Fruit fly (Drosophila melanogaster) whole organism, embryonic: ENCODE data around the gene Lsp1alpha.
A peak's percentile ranks its signal among the peaks of the same experiment; 100 is the strongest.

Source experiments
- Awh ChIP-seq: fragments of 200-800 bp; sonication (Bioruptor generic); IDR thresholded peaks from 2 replicates; pipeline ENCODE4, ENCODE4 v1.3.6; 2022; ENCODE audit warnings: missing biosample characterization, missing genetic modification characterization
- Bdp1 ChIP-seq: fragments of 200-800 bp; sonication (Bioruptor generic); optimal IDR thresholded peaks from 3 replicates; lab custom pipeline; 2016; ENCODE audit warnings: missing biosample characterization, missing genetic modification characterization
- Bgb ChIP-seq: fragments of 200-800 bp; sonication (Bioruptor generic); IDR thresholded peaks from 2 replicates; pipeline ENCODE4 v1.3.6; 2022; ENCODE audit warnings: missing biosample characterization, missing genetic modification characterization; ENCODE audit not compliant: partially characterized antibody
- CG12769 ChIP-seq: fragments of 200-800 bp; sonication (Bioruptor generic); optimal IDR thresholded peaks from 2 replicates; lab custom pipeline; 2019; ENCODE audit warnings: missing biosample characterization, mild to moderate bottlenecking, missing genetic modification characterization, moderate library complexity
- CG13624 ChIP-seq: fragments of 200-800 bp; sonication (Bioruptor generic); optimal IDR thresholded peaks from 2 replicates; lab custom pipeline; 2016; ENCODE audit warnings: missing biosample characterization, missing genetic modification characterization
- CG15479 ChIP-seq: fragments of 200-800 bp; sonication (Bioruptor generic); optimal IDR thresholded peaks from 3 replicates; lab custom pipeline; 2019; ENCODE audit warnings: missing biosample characterization, mild to moderate bottlenecking, missing genetic modification characterization, moderate library complexity
- CG17385 ChIP-seq: fragments of 200-800 bp; sonication (Bioruptor generic); optimal IDR thresholded peaks from 3 replicates; lab custom pipeline; 2018; ENCODE audit warnings: missing biosample characterization, mild to moderate bottlenecking, missing genetic modification characterization
- CG17829 ChIP-seq: fragments of 200-800 bp; optimal IDR thresholded peaks from 2 replicates; lab custom pipeline; 2019; ENCODE audit warnings: missing biosample characterization, mild to moderate bottlenecking, missing genetic modification characterization, moderate library complexity
- CG17912 ChIP-seq: fragments of 200-800 bp; sonication (Bioruptor generic); optimal IDR thresholded peaks from 2 replicates; lab custom pipeline; 2018; ENCODE audit warnings: missing biosample characterization, mild to moderate bottlenecking, missing genetic modification characterization
- CG18764 ChIP-seq: fragments of 200-800 bp; sonication (Bioruptor generic); optimal IDR thresholded peaks from 3 replicates; lab custom pipeline; 2016; ENCODE audit warnings: missing biosample characterization, missing genetic modification characterization
- CG2199 ChIP-seq: fragments of 200-800 bp; sonication (Bioruptor generic); IDR thresholded peaks from 3 replicates; pipeline ENCODE4 v1.3.6; 2022; ENCODE audit warnings: missing biosample characterization, missing genetic modification characterization
- CG31365 ChIP-seq: fragments of 200-800 bp; sonication (Bioruptor generic); optimal IDR thresholded peaks from 2 replicates; lab custom pipeline; 2018; ENCODE audit warnings: missing biosample characterization, mild to moderate bottlenecking, missing genetic modification characterization
- CG34224 ChIP-seq: fragments of 200-800 bp; sonication (Bioruptor generic); IDR thresholded peaks from 3 replicates; pipeline ENCODE4 v1.3.6; 2022; ENCODE audit warnings: missing biosample characterization, missing genetic modification characterization; ENCODE audit not compliant: partially characterized antibody
- CG34422 ChIP-seq: fragments of 200-800 bp; sonication (Bioruptor generic); IDR thresholded peaks from 3 replicates; pipeline ENCODE4 v1.3.6; 2022; ENCODE audit warnings: missing biosample characterization, missing genetic modification characterization
- CG3838 ChIP-seq: fragments of 200-800 bp; sonication (Bioruptor generic); optimal IDR thresholded peaks from 3 replicates; lab custom pipeline; 2016; ENCODE audit warnings: missing biosample characterization, missing genetic modification characterization
- CG4360 ChIP-seq: fragments of 200-800 bp; sonication (Bioruptor generic); IDR thresholded peaks from 2 replicates; pipeline ENCODE4 v1.3.6; 2022; ENCODE audit warnings: missing biosample characterization, missing genetic modification characterization
- CG6689 ChIP-seq: fragments of 200-800 bp; sonication (Bioruptor generic); IDR thresholded peaks from 2 replicates; pipeline ENCODE4 v1.3.6; 2022; ENCODE audit warnings: missing biosample characterization, missing genetic modification characterization
- CG7745 ChIP-seq: fragments of 200-800 bp; sonication (Bioruptor generic); optimal IDR thresholded peaks from 2 replicates; lab custom pipeline; 2018; ENCODE audit warnings: missing biosample characterization, mild to moderate bottlenecking, missing genetic modification characterization, moderate library complexity
- Doc3 ChIP-seq: fragments of 200-800 bp; sonication (Bioruptor generic); IDR thresholded peaks from 3 replicates; pipeline ENCODE4 v1.3.6; 2022; ENCODE audit warnings: missing biosample characterization, missing genetic modification characterization; ENCODE audit not compliant: partially characterized antibody
- Drgx ChIP-seq: fragments of 200-800 bp; sonication (Bioruptor generic); IDR thresholded peaks from 2 replicates; pipeline ENCODE4 v1.3.6; 2022; ENCODE audit warnings: missing biosample characterization, missing genetic modification characterization
- Hmr ChIP-seq: fragments of 200-800 bp; sonication (Bioruptor generic); optimal IDR thresholded peaks from 3 replicates; lab custom pipeline; 2017; ENCODE audit warnings: mild to moderate bottlenecking, missing biosample characterization, missing genetic modification reagents, missing genetic modification characterization
- Lim3 ChIP-seq: fragments of 200-800 bp; sonication (Bioruptor generic); IDR thresholded peaks from 2 replicates; pipeline ENCODE4 v1.3.6; 2022; ENCODE audit warnings: missing biosample characterization, missing genetic modification characterization
- Mes4 ChIP-seq: fragments of 200-800 bp; sonication (Bioruptor generic); optimal IDR thresholded peaks from 2 replicates; lab custom pipeline; 2016; ENCODE audit warnings: missing biosample characterization, missing genetic modification characterization
- NfI ChIP-seq: fragments of 200-800 bp; sonication (Bioruptor generic); optimal IDR thresholded peaks from 3 replicates; lab custom pipeline; 2018; ENCODE audit warnings: missing biosample characterization, mild to moderate bottlenecking, missing genetic modification characterization, moderate library complexity
- Oli ChIP-seq: fragments of 200-800 bp; sonication (Bioruptor generic); optimal IDR thresholded peaks from 2 replicates; lab custom pipeline; 2018; ENCODE audit warnings: missing biosample characterization, mild to moderate bottlenecking, missing genetic modification characterization, moderate library complexity
- PHDP ChIP-seq: fragments of 200-800 bp; sonication (Bioruptor generic); optimal IDR thresholded peaks from 3 replicates; lab custom pipeline; 2018; ENCODE audit warnings: missing biosample characterization, mild to moderate bottlenecking, missing genetic modification characterization, moderate library complexity
- Side ChIP-seq: fragments of 200-800 bp; sonication (Bioruptor generic); optimal IDR thresholded peaks from 2 replicates; lab custom pipeline; 2016; ENCODE audit warnings: missing biosample characterization, missing genetic modification characterization
- Ssrp ChIP-seq: fragments of 200-800 bp; sonication (Bioruptor generic); optimal IDR thresholded peaks from 2 replicates; lab custom pipeline; 2018; ENCODE audit warnings: missing biosample characterization, mild to moderate bottlenecking, missing genetic modification characterization, moderate library complexity
- Stat92E ChIP-seq, 3 experiments: fragments of >200 bp in 2 of 3; fragments of 200-800 bp in 1 of 3; sonication (Bioruptor generic) in 1 of 3; optimal IDR thresholded peaks; 2 replicates each; lab custom pipeline; 2017 to 2019; ENCODE audit warnings: missing biosample characterization in 3 of 3, missing genetic modification characterization in 3 of 3, mild to moderate bottlenecking in 1 of 3, moderate library complexity in 1 of 3
- TFAM ChIP-seq: fragments of 200-800 bp; sonication (Bioruptor generic); optimal IDR thresholded peaks from 2 replicates; lab custom pipeline; 2017; ENCODE audit warnings: missing biosample characterization, missing genetic modification characterization, inconsistent platforms
- Trl ChIP-seq, 3 experiments: fragments of >200 bp in 2 of 3; fragments of 200-800 bp in 1 of 3; sonication (Bioruptor generic) in 1 of 3; optimal IDR thresholded peaks; 2 replicates in 1 of 3; 3 replicates in 2 of 3; lab custom pipeline; 2016 to 2017; ENCODE audit warnings: missing biosample characterization in 1 of 3, missing genetic modification characterization in 1 of 3
- abd-A ChIP-seq: fragments of 200-800 bp; sonication (Bioruptor generic); optimal IDR thresholded peaks from 3 replicates; lab custom pipeline; 2019; ENCODE audit warnings: missing biosample characterization, mild to moderate bottlenecking, missing genetic modification characterization, moderate library complexity
- ap ChIP-seq: fragments of 200-800 bp; sonication (Bioruptor generic); IDR thresholded peaks from 2 replicates; pipeline ENCODE4 v1.3.6; 2022; ENCODE audit warnings: missing biosample characterization, missing genetic modification characterization
- ash1 ChIP-seq: fragments of 200-800 bp; sonication (Bioruptor generic); optimal IDR thresholded peaks from 2 replicates; lab custom pipeline; 2018; ENCODE audit warnings: missing biosample characterization, mild to moderate bottlenecking, missing genetic modification characterization
- cato ChIP-seq: fragments of 200-800 bp; sonication (Bioruptor generic); optimal IDR thresholded peaks from 2 replicates; lab custom pipeline; 2016; ENCODE audit warnings: missing biosample characterization, missing genetic modification characterization, borderline replicate concordance
- ci ChIP-seq: fragments of 200-800 bp; sonication (Bioruptor generic); IDR thresholded peaks from 3 replicates; pipeline ENCODE4 v1.3.6; 2022; ENCODE audit warnings: missing biosample characterization, missing genetic modification characterization
- emc ChIP-seq: fragments of 200-800 bp; sonication (Bioruptor generic); optimal IDR thresholded peaks from 2 replicates; lab custom pipeline; 2016; ENCODE audit warnings: missing biosample characterization, missing genetic modification characterization
- ewg ChIP-seq: fragments of 200-800 bp; sonication (Bioruptor generic); optimal IDR thresholded peaks from 3 replicates; lab custom pipeline; 2017; ENCODE audit warnings: mild to moderate bottlenecking, missing biosample characterization, missing genetic modification reagents, missing genetic modification characterization
- gce ChIP-seq: fragments of 200-800 bp; sonication (Bioruptor generic); IDR thresholded peaks from 3 replicates; pipeline ENCODE4 v1.3.6; 2022; ENCODE audit warnings: missing biosample characterization, missing genetic modification characterization
- hbn ChIP-seq: fragments of 200-800 bp; sonication (Bioruptor generic); IDR thresholded peaks from 2 replicates; pipeline ENCODE4 v1.3.6; 2022; ENCODE audit warnings: missing biosample characterization, missing genetic modification characterization; ENCODE audit not compliant: partially characterized antibody
- maf-S ChIP-seq: fragments of 200-800 bp; sonication (Bioruptor generic); optimal IDR thresholded peaks from 2 replicates; lab custom pipeline; 2016; ENCODE audit warnings: missing biosample characterization, missing genetic modification characterization
- pan ChIP-seq, 4 experiments: fragments of >200 bp in 3 of 4; fragments of 200-800 bp in 1 of 4; sonication (Bioruptor generic) in 1 of 4; optimal IDR thresholded peaks in 3 of 4; IDR thresholded peaks in 1 of 4; 2 replicates each; pipeline versions ENCODE4 v1.3.6 to Lab custom; 2017 to 2022; ENCODE audit warnings: missing biosample characterization in 2 of 4, missing genetic modification characterization in 2 of 4, mixed read lengths in 1 of 4
- peb ChIP-seq: fragments of 200-800 bp; sonication (Bioruptor generic); IDR thresholded peaks from 2 replicates; pipeline ENCODE4 v1.3.6; 2022; ENCODE audit warnings: missing biosample characterization, missing genetic modification characterization
- phol ChIP-seq: fragments of 200-800 bp; sonication (Bioruptor generic); optimal IDR thresholded peaks from 3 replicates; lab custom pipeline; 2018; ENCODE audit warnings: missing biosample characterization, mild to moderate bottlenecking, missing genetic modification characterization, moderate library complexity
- sens ChIP-seq: fragments of 200-800 bp; sonication (Bioruptor generic); peaks from one replicate; lab custom pipeline; 2016; ENCODE audit warnings: missing biosample characterization, missing genetic modification characterization
- sisA ChIP-seq: fragments of 200-800 bp; sonication (Bioruptor generic); IDR thresholded peaks from 2 replicates; pipeline ENCODE4 v1.3.6; 2022; ENCODE audit warnings: missing biosample characterization, missing genetic modification characterization
- slou ChIP-seq: fragments of 200-800 bp; sonication (Bioruptor generic); optimal IDR thresholded peaks from 3 replicates; lab custom pipeline; 2016; ENCODE audit warnings: missing biosample characterization, missing genetic modification characterization
- stwl ChIP-seq: fragments of 200-800 bp; sonication (Bioruptor generic); optimal IDR thresholded peaks from 3 replicates; lab custom pipeline; 2018; ENCODE audit warnings: missing biosample characterization, mild to moderate bottlenecking, missing genetic modification characterization, moderate library complexity
- tgo ChIP-seq: fragments of 200-800 bp; sonication (Bioruptor generic); IDR thresholded peaks from 3 replicates; pipeline ENCODE4 v1.3.6; 2022; ENCODE audit warnings: missing biosample characterization, missing genetic modification characterization
- trem ChIP-seq: fragments of 200-800 bp; optimal IDR thresholded peaks from 3 replicates; lab custom pipeline; 2019; ENCODE audit warnings: missing biosample characterization, mild to moderate bottlenecking, missing genetic modification characterization, moderate library complexity

The Lsp1alpha gene

dm6 chrX:12471408-12471807 lies 18.7 kb upstream of the Lsp1alpha start (continued):
- TF ChIP-seq sens (peak; percentile 16), Lim3 (GFP tag; lab: Robert Waterston, UW) (no peak), Hmr (no peak), maf-S (GFP tag; lab: Kevin White, UChicago) (no peak), Trl (optimal IDR thresholded peaks at IDR 0.05; lab: Kevin White, UChicago) (peak; percentile 73 to 75), Trl (GFP tag; optimal IDR thresholded peaks at IDR 0.05; lab: Kevin White, UChicago) (no peak), CG31365 (tag; lab: Kevin White, UChicago) (no peak), ci (GFP tag; lab: Robert Waterston, UW) (0 out of 3 replicates have a peak, but pooled peaks have one; percentile 45), stwl (tag; lab: Kevin White, UChicago) (no peak), NfI (no peak), CG34422 (peak; percentile 38; the same call in 1 of the 3 replicates), Bgb (peak; percentile 34; the same call in 1 of the 2 replicates), CG4360 (GFP tag; lab: Robert Waterston, UW) (no peak), tgo (no peak), Ssrp (no peak), gce (GFP tag; lab: Robert Waterston, UW) (no peak), abd-A (no peak), peb (GFP tag; lab: Robert Waterston, UW) (no peak), CG17829 (tag; lab: Kevin White, UChicago) (no peak), trem (tag; lab: Kevin White, UChicago) (no peak), CG18764 (GFP tag; lab: Kevin White, UChicago) (no peak), CG13624 (GFP tag; lab: Kevin White, UChicago) (peak; percentile 30), ewg (GFP tag; lab: Kevin White, UChicago) (peak; percentile 57), phol (no peak), Drgx (no peak), TFAM (no peak)

dm6 chrX:12472244-12472736 lies 17.8 kb upstream of the Lsp1alpha start:
- TF ChIP-seq CG12769 (tag; lab: Kevin White, UChicago) (peak; percentile 97), CG34224 (GFP tag; lab: Robert Waterston, UW) (no peak), Bdp1 (GFP tag; lab: Kevin White, UChicago) (peak; percentile 59), sisA (GFP tag; lab: Robert Waterston, UW) (peak; percentile 94), Awh (GFP tag; lab: Robert Waterston, UW) (peak; percentile 93), pan (optimal IDR thresholded peaks at IDR 0.05; lab: Kevin White, UChicago) (no peak), pan (GFP tag; optimal IDR thresholded peaks at IDR 0.05 in 1 of 2, IDR thresholded peaks at IDR 0.05 in 1 of 2) (peak in 1 of 2 experiments; percentile 96), Doc3 (GFP tag; lab: Robert Waterston, UW) (no peak), CG18764 (GFP tag; lab: Kevin White, UChicago) (peak; percentile 68), CG2199 (GFP tag; lab: Robert Waterston, UW) (peak; percentile 90), Mes4 (GFP tag; lab: Kevin White, UChicago) (no peak), slou (GFP tag; lab: Kevin White, UChicago) (peak; percentile 92), CG6689 (GFP tag; lab: Robert Waterston, UW) (peak; percentile 93), ap (GFP tag; lab: Robert Waterston, UW) (peak; percentile 88), hbn (GFP tag; lab: Robert Waterston, UW) (no peak), CG15479 (GFP tag; lab: Kevin White, UChicago) (peak; percentile 26), Stat92E (GFP tag; optimal IDR thresholded peaks at IDR 0.05; lab: Kevin White, UChicago) (no peak), CG7745 (no peak), emc (GFP tag; lab: Kevin White, UChicago) (peak; percentile 53), CG17385 (peak; percentile 89), CG3838 (peak; percentile 59), CG17912 (GFP tag; lab: Kevin White, UChicago) (peak; percentile 87), ash1 (GFP tag; lab: Kevin White, UChicago) (peak; percentile 66), PHDP (tag; lab: Kevin White, UChicago) (peak; percentile 96), Side (GFP tag; lab: Kevin White, UChicago) (peak; percentile 24), cato (peak; percentile 73), sens (peak; percentile 92), Oli (tag; lab: Kevin White, UChicago) (peak; percentile 94)
